Worm (Caenorhabditis elegans) whole organism, late embryonic: ENCODE measurements around the gene unc-78.

Source experiments
- C38D4.7 ChIP-seq: fragments of 200-800 bp; sonication (Bioruptor generic); optimal IDR thresholded peaks from 2 replicates; lab custom pipeline; 2018; ENCODE audit warnings: mild to moderate bottlenecking, missing genetic modification characterization, moderate library complexity, missing compliant biosample characterization
- F13H6.1 ChIP-seq: sonication (generic microtip); optimal IDR thresholded peaks from 2 replicates; lab custom pipeline; 2016; ENCODE audit warnings: missing genetic modification characterization, missing compliant biosample characterization
- K02D7.2 ChIP-seq: sonication (generic microtip); optimal IDR thresholded peaks from 2 replicates; lab custom pipeline; 2017; ENCODE audit warnings: mild to moderate bottlenecking, missing genetic modification characterization, missing compliant biosample characterization
- Y22D7AL.16 ChIP-seq: sonication (generic microtip); optimal IDR thresholded peaks from 2 replicates; lab custom pipeline; 2016; ENCODE audit warnings: missing genetic modification characterization, missing compliant biosample characterization
- ahr-1 ChIP-seq: sonication (generic microtip); optimal IDR thresholded peaks from 2 replicates; lab custom pipeline; 2016; ENCODE audit warnings: missing genetic modification characterization, missing compliant biosample characterization
- ceh-14 ChIP-seq: sonication (generic microtip); optimal IDR thresholded peaks from 2 replicates; lab custom pipeline; 2016; ENCODE audit warnings: missing genotype, missing genetic modification characterization, missing compliant biosample characterization
- ceh-18 ChIP-seq: sonication (generic microtip); optimal IDR thresholded peaks from 2 replicates; lab custom pipeline; 2016; ENCODE audit warnings: missing genetic modification characterization, missing compliant biosample characterization
- ceh-19 ChIP-seq: fragments of 200-800 bp; sonication (Bioruptor generic); optimal IDR thresholded peaks from 2 replicates; lab custom pipeline; 2018; ENCODE audit warnings: mild to moderate bottlenecking, missing genetic modification characterization, missing compliant biosample characterization
- ceh-22 ChIP-seq: sonication (generic microtip); optimal IDR thresholded peaks from 2 replicates; lab custom pipeline; 2017; ENCODE audit warnings: missing biosample characterization, missing genetic modification characterization
- ceh-31 ChIP-seq: sonication (generic microtip); optimal IDR thresholded peaks from 2 replicates; lab custom pipeline; 2016; ENCODE audit warnings: missing genetic modification characterization, missing compliant biosample characterization
- ceh-34 ChIP-seq: sonication (generic microtip); optimal IDR thresholded peaks from 2 replicates; lab custom pipeline; 2016; ENCODE audit warnings: mild to moderate bottlenecking, missing genetic modification characterization, missing compliant biosample characterization
- ceh-45 ChIP-seq: fragments of 200-800 bp; sonication (Bioruptor generic); IDR thresholded peaks from 2 replicates; pipeline ENCODE4 v1.3.6; 2022; ENCODE audit warnings: missing genetic modification reagents, missing genetic modification characterization, missing compliant biosample characterization
- ceh-48 ChIP-seq: sonication (generic microtip); optimal IDR thresholded peaks from 2 replicates; lab custom pipeline; 2016; ENCODE audit warnings: missing genetic modification characterization, inconsistent platforms, missing compliant biosample characterization
- dve-1 ChIP-seq: sonication (generic microtip); optimal IDR thresholded peaks from 2 replicates; lab custom pipeline; 2017; ENCODE audit warnings: antibody characterized with exemption, mild to moderate bottlenecking, missing genetic modification characterization, missing compliant biosample characterization
- elt-2 ChIP-seq: sonication (generic microtip); optimal IDR thresholded peaks from 2 replicates; lab custom pipeline; 2016; ENCODE audit warnings: missing genetic modification reagents, missing genetic modification characterization, missing compliant biosample characterization
- elt-4 ChIP-seq: sonication (generic microtip); optimal IDR thresholded peaks from 2 replicates; lab custom pipeline; 2016; ENCODE audit warnings: missing genetic modification characterization, missing compliant biosample characterization
- eyg-1 ChIP-seq: sonication (generic microtip); optimal IDR thresholded peaks from 2 replicates; lab custom pipeline; 2016; ENCODE audit warnings: missing genotype, missing genetic modification characterization, missing compliant biosample characterization
- fax-1 ChIP-seq: sonication (generic microtip); optimal IDR thresholded peaks from 2 replicates; lab custom pipeline; 2016; ENCODE audit warnings: missing genotype, missing genetic modification characterization, missing compliant biosample characterization
- fkh-10 ChIP-seq: fragments of 150-350 bp; optimal IDR thresholded peaks from 2 replicates; lab custom pipeline; 2014; ENCODE audit warnings: missing biosample characterization, missing genetic modification reagents, missing genetic modification characterization
- hlh-15 ChIP-seq: sonication (generic microtip); optimal IDR thresholded peaks from 2 replicates; lab custom pipeline; 2016; ENCODE audit warnings: missing genetic modification characterization, missing compliant biosample characterization
- hlh-30 ChIP-seq: sonication (generic microtip); optimal IDR thresholded peaks from 2 replicates; lab custom pipeline; 2017; ENCODE audit warnings: antibody characterized with exemption, missing genetic modification characterization, missing compliant biosample characterization; ENCODE audit not compliant: insufficient read depth
- hlh-8 ChIP-seq: sonication (generic microtip); optimal IDR thresholded peaks from 2 replicates; lab custom pipeline; 2016; ENCODE audit warnings: missing genotype, missing genetic modification characterization, missing compliant biosample characterization
- lim-6 ChIP-seq: sonication (generic microtip); optimal IDR thresholded peaks from 2 replicates; lab custom pipeline; 2016; ENCODE audit warnings: missing genetic modification characterization, missing compliant biosample characterization
- lin-11 ChIP-seq: fragments of 200-800 bp; sonication (Bioruptor generic); optimal IDR thresholded peaks from 2 replicates; lab custom pipeline; 2018; ENCODE audit warnings: mild to moderate bottlenecking, missing genetic modification characterization, missing compliant biosample characterization
- madf-2 ChIP-seq: sonication (generic microtip); optimal IDR thresholded peaks from 2 replicates; lab custom pipeline; 2017; ENCODE audit warnings: missing genetic modification characterization, missing compliant biosample characterization
- mec-3 ChIP-seq: sonication (generic microtip); optimal IDR thresholded peaks from 2 replicates; lab custom pipeline; 2016; ENCODE audit warnings: borderline replicate concordance, missing genetic modification characterization, missing compliant biosample characterization
- odd-2 ChIP-seq: sonication (generic microtip); optimal IDR thresholded peaks from 2 replicates; lab custom pipeline; 2017; ENCODE audit warnings: antibody characterized with exemption, mild to moderate bottlenecking, missing genetic modification characterization, missing compliant biosample characterization
- pha-2 ChIP-seq: sonication (generic microtip); optimal IDR thresholded peaks from 2 replicates; lab custom pipeline; 2017; ENCODE audit warnings: mild to moderate bottlenecking, missing genetic modification characterization, missing compliant biosample characterization
- pqm-1 ChIP-seq: sonication (generic microtip); optimal IDR thresholded peaks from 2 replicates; lab custom pipeline; 2016; ENCODE audit warnings: missing genetic modification characterization, missing compliant biosample characterization
- pros-1 ChIP-seq: fragments of 150-350 bp; optimal IDR thresholded peaks from 2 replicates; lab custom pipeline; 2014; ENCODE audit warnings: missing biosample characterization, missing genetic modification reagents, missing genetic modification characterization
- ref-2 ChIP-seq: sonication (generic microtip); optimal IDR thresholded peaks from 2 replicates; lab custom pipeline; 2016; ENCODE audit warnings: missing genetic modification characterization, missing compliant biosample characterization
- rnt-1 ChIP-seq: sonication (generic microtip); optimal IDR thresholded peaks from 2 replicates; lab custom pipeline; 2016; ENCODE audit warnings: missing genetic modification characterization, missing compliant biosample characterization
- sox-2 ChIP-seq: fragments of 200-800 bp; sonication (Bioruptor generic); IDR thresholded peaks from 2 replicates; pipeline ENCODE4 v1.3.6; 2022; ENCODE audit warnings: missing genetic modification reagents, missing genetic modification characterization, missing compliant biosample characterization
- sox-4 ChIP-seq: sonication (generic microtip); optimal IDR thresholded peaks from 2 replicates; lab custom pipeline; 2017; ENCODE audit warnings: mild to moderate bottlenecking, missing genetic modification characterization, inconsistent platforms, missing compliant biosample characterization
- ttx-3 ChIP-seq: sonication (generic microtip); optimal IDR thresholded peaks from 2 replicates; lab custom pipeline; 2016; ENCODE audit warnings: missing genetic modification reagents, missing genetic modification characterization, missing compliant biosample characterization
- unc-42 ChIP-seq: sonication (generic microtip); optimal IDR thresholded peaks from 2 replicates; lab custom pipeline; 2016; ENCODE audit warnings: missing genotype, missing genetic modification characterization, missing compliant biosample characterization
- unc-55 ChIP-seq: sonication (generic microtip); optimal IDR thresholded peaks from 2 replicates; lab custom pipeline; 2017; ENCODE audit warnings: missing biosample characterization, missing genetic modification reagents, missing genetic modification characterization
- ztf-16 ChIP-seq: sonication (generic microtip); optimal IDR thresholded peaks from 2 replicates; lab custom pipeline; 2017; ENCODE audit warnings: missing genetic modification characterization, missing compliant biosample characterization

The unc-78 gene

ce11 chrX:3429122-3429521, 17.7 kb upstream of the unc-78 start:
- no peak for TF ChIP-seq eyg-1
- peak; percentile 79 for TF ChIP-seq unc-42

- no peak for TF ChIP-seq odd-2 (tag; lab: Kevin White, UChicago)
- TF ChIP-seq sox-4 (tag; lab: Kevin White, UChicago): no peak
These were observed 13.1 kb upstream of the unc-78 start, which contains the start of gene ZK813.6 for ce11 chrX:3424516-3424915. Gene ZK813.6, plus strand, starts transcription at chrX:3424816.

- TF ChIP-seq ahr-1 (tag; lab: Kevin White, UChicago) (no peak), hlh-8 (tag; lab: Kevin White, UChicago) (no peak), unc-55 (GFP tag; lab: Kevin White, UChicago) (no peak), ref-2 (tag; lab: Kevin White, UChicago) (no peak), fkh-10 (GFP tag; lab: Kevin White, UChicago) (no peak), ttx-3 (tag; lab: Kevin White, UChicago) (no peak), dve-1 (no peak), pha-2 (tag; lab: Kevin White, UChicago) (no peak), sox-2 (no peak)
These were observed 7.7 kb upstream of the unc-78 start, which contains the start of gene C04F6.7 for ce11 chrX:3419084-3419483. Gene C04F6.7, minus strand, starts transcription at chrX:3419184.

- TF ChIP-seq pqm-1: no peak
- TF ChIP-seq ceh-31 (tag; lab: Kevin White, UChicago): no peak
- TF ChIP-seq hlh-15 (tag; lab: Kevin White, UChicago): no peak
- TF ChIP-seq K02D7.2 (tag; lab: Kevin White, UChicago): no peak
- TF ChIP-seq eyg-1: no peak
- no peak for TF ChIP-seq ceh-18 (tag; lab: Kevin White, UChicago)
- no peak for TF ChIP-seq rnt-1 (tag; lab: Kevin White, UChicago)
- no peak for TF ChIP-seq elt-2
- no peak for TF ChIP-seq lin-11
- TF ChIP-seq C38D4.7 (GFP tag; lab: Kevin White, UChicago): no peak
- TF ChIP-seq elt-4 (tag; lab: Kevin White, UChicago): no peak
- no peak for TF ChIP-seq fax-1
- TF ChIP-seq F13H6.1 (tag; lab: Kevin White, UChicago): no peak
- TF ChIP-seq ceh-14 (tag; lab: Kevin White, UChicago): no peak
- no peak for TF ChIP-seq lim-6
- TF ChIP-seq ceh-22 (tag; lab: Kevin White, UChicago): no peak
- no peak for TF ChIP-seq fkh-10 (GFP tag; lab: Kevin White, UChicago)
- no peak for TF ChIP-seq hlh-30 (tag; lab: Kevin White, UChicago)
- TF ChIP-seq unc-55 (GFP tag; lab: Kevin White, UChicago): no peak
- no peak for TF ChIP-seq ceh-19 (GFP tag; lab: Kevin White, UChicago)
These were observed 4.6 kb upstream of the unc-78 start for ce11 chrX:3416063-3416462.

ce11 chrX:3414660-3415144, 3.3 kb upstream of the unc-78 start, which contains the start of gene dhs-27:
Gene dhs-27, minus strand, starts transcription at chrX:3414710.
- no peak for TF ChIP-seq madf-2

ce11 chrX:3408717-3409303, 2.6 kb downstream of the unc-78 start:
- TF ChIP-seq pros-1 (tag; lab: Kevin White, UChicago) (no peak), ceh-48 (tag; lab: Kevin White, UChicago) (no peak), Y22D7AL.16 (no peak), ceh-14 (tag; lab: Kevin White, UChicago) (no peak), ztf-16 (tag; lab: Kevin White, UChicago) (no peak), mec-3 (no peak), hlh-8 (tag; lab: Kevin White, UChicago) (no peak), unc-55 (GFP tag; lab: Kevin White, UChicago) (no peak), sox-4 (tag; lab: Kevin White, UChicago) (no peak), madf-2 (no peak), ceh-34 (tag; lab: Kevin White, UChicago) (no peak), ceh-45 (GFP tag; lab: Robert Waterston, UW) (no peak), C38D4.7 (GFP tag; lab: Kevin White, UChicago) (no peak)
